In genomic region chr3R:18573699-18574259, dm6 we compare ENCODE assay signal across 1 fruit fly cellular context.
TF ChIP-seq lines count a peak whose summit lies in the region.

No protein-coding gene starts in this region.

TF ChIP-seq in whole organism, embryonic, 481 proteins besides CTCF, POLR2A, EP300 and RAD21 (continued from another document and continues in another):
- peak; percentile 94 to 95 for TF ChIP-seq bsh (GFP tag; optimal IDR thresholded peaks at IDR 0.05; lab: Kevin White, UChicago)
- peak; percentile 64 for TF ChIP-seq CG10321 (GFP tag; IDR thresholded peaks at IDR 0.05; lab: Robert Waterston, UW)
- TF ChIP-seq MESR4 (GFP tag; optimal IDR thresholded peaks at IDR 0.05; lab: Kevin White, UChicago), result peak; percentile 29
- TF ChIP-seq CG18476 (GFP tag; optimal IDR thresholded peaks at IDR 0.05; lab: Kevin White, UChicago), result peak; percentile 92
- TF ChIP-seq CG10959 (GFP tag; IDR thresholded peaks at IDR 0.05; lab: Robert Waterston, UW), result 0 out of 2 replicates have a peak, but pooled peaks have one; percentile 50
- TF ChIP-seq CG1792 (GFP tag; optimal IDR thresholded peaks at IDR 0.05; lab: Kevin White, UChicago), result peak; percentile 86
- TF ChIP-seq sens-2 (GFP tag; IDR thresholded peaks at IDR 0.05; lab: Robert Waterston, UW), result peak; percentile 75
- peak; percentile 79 for TF ChIP-seq CG6654 (GFP tag; optimal IDR thresholded peaks at IDR 0.05; lab: Kevin White, UChicago)
- TF ChIP-seq lab (GFP tag; optimal IDR thresholded peaks at IDR 0.05; lab: Kevin White, UChicago), result peak; percentile 93
- peak; percentile 69 for TF ChIP-seq wek (GFP tag; optimal IDR thresholded peaks at IDR 0.05; lab: Kevin White, UChicago)
- peak; percentile 76 for TF ChIP-seq schlank (tag; optimal IDR thresholded peaks at IDR 0.05; lab: Kevin White, UChicago)
- TF ChIP-seq Dref (GFP tag; IDR thresholded peaks at IDR 0.05; lab: Robert Waterston, UW), result 0 out of 2 replicates have a peak, but pooled peaks have one; percentile 2
- peak; percentile 80 for TF ChIP-seq Lhr (GFP tag; optimal IDR thresholded peaks at IDR 0.05; lab: Kevin White, UChicago)
- TF ChIP-seq rib (GFP tag; IDR thresholded peaks at IDR 0.05; lab: Robert Waterston, UW), result peak; percentile 73; the same call in 1 of the 2 replicates
- peak; percentile 94 for TF ChIP-seq Meics (GFP tag; optimal IDR thresholded peaks at IDR 0.05; lab: Kevin White, UChicago)
- peak; percentile 83 for TF ChIP-seq CG12236 (GFP tag; optimal IDR thresholded peaks at IDR 0.05; lab: Kevin White, UChicago)
- TF ChIP-seq Antp (GFP tag; optimal IDR thresholded peaks at IDR 0.05; lab: Kevin White, UChicago), result peak; percentile 83
- peak; percentile 72 for TF ChIP-seq CG4328 (GFP tag; optimal IDR thresholded peaks at IDR 0.05; lab: Kevin White, UChicago)
- peak; percentile 94 for TF ChIP-seq chn (GFP tag; optimal IDR thresholded peaks at IDR 0.05; lab: Kevin White, UChicago)
- TF ChIP-seq eyg (GFP tag; optimal IDR thresholded peaks at IDR 0.05; lab: Kevin White, UChicago), result peak; percentile 91
- peak; percentile 80 for TF ChIP-seq CG11247 (GFP tag; IDR thresholded peaks at IDR 0.05; lab: Robert Waterston, UW)
- TF ChIP-seq CG2202 (tag; optimal IDR thresholded peaks at IDR 0.05; lab: Kevin White, UChicago), result peak; percentile 88
- TF ChIP-seq CG7963 (GFP tag; IDR thresholded peaks at IDR 0.05; lab: Robert Waterston, UW; ENCODE audit: partially characterized antibody), result no peak
- TF ChIP-seq unc-4 (GFP tag; IDR thresholded peaks at IDR 0.05; lab: Robert Waterston, UW; ENCODE audit: partially characterized antibody), result no peak
- TF ChIP-seq CHES-1-like (GFP tag; optimal IDR thresholded peaks at IDR 0.05; lab: Kevin White, UChicago), result peak; percentile 95
- TF ChIP-seq fd102C (GFP tag; optimal IDR thresholded peaks at IDR 0.05; lab: Kevin White, UChicago), result no peak
- TF ChIP-seq phol (tag; optimal IDR thresholded peaks at IDR 0.05; lab: Kevin White, UChicago), result peak; percentile 95
- peak; percentile 80 for TF ChIP-seq ranshi (GFP tag; IDR thresholded peaks at IDR 0.05; lab: Robert Waterston, UW)
- peak; percentile 96 for TF ChIP-seq CG2712 (tag; optimal IDR thresholded peaks at IDR 0.05; lab: Kevin White, UChicago)
- peak; percentile 81 for TF ChIP-seq pum (GFP tag; optimal IDR thresholded peaks at IDR 0.05; lab: Kevin White, UChicago)
- peak; percentile 80 for TF ChIP-seq H15 (GFP tag; IDR thresholded peaks at IDR 0.05; lab: Robert Waterston, UW)
- peak; percentile 82 for TF ChIP-seq CG9876 (GFP tag; optimal IDR thresholded peaks at IDR 0.05; lab: Kevin White, UChicago)
- peak; percentile 84 for TF ChIP-seq CG5180 (GFP tag; optimal IDR thresholded peaks at IDR 0.05; lab: Kevin White, UChicago)
- TF ChIP-seq CG12744 (GFP tag; optimal IDR thresholded peaks at IDR 0.05; lab: Kevin White, UChicago), result peak; percentile 94
- peak; percentile 93 for TF ChIP-seq CG11093 (GFP tag; IDR thresholded peaks at IDR 0.05; lab: Robert Waterston, UW)
- no peak for TF ChIP-seq CG34224 (GFP tag; IDR thresholded peaks at IDR 0.05; lab: Robert Waterston, UW; ENCODE audit: partially characterized antibody)
- peak; percentile 94 for TF ChIP-seq odd (GFP tag; optimal IDR thresholded peaks at IDR 0.05; lab: Kevin White, UChicago)
- TF ChIP-seq lilli (GFP tag; optimal IDR thresholded peaks at IDR 0.05; lab: Kevin White, UChicago), result peak; percentile 95
- peak; percentile 95 for TF ChIP-seq so (GFP tag; IDR thresholded peaks at IDR 0.05; lab: Robert Waterston, UW)
- peak; percentile 56; the same call in 1 of the 3 replicates for TF ChIP-seq Optix (GFP tag; IDR thresholded peaks at IDR 0.05; lab: Robert Waterston, UW)
- peak; percentile 78 for TF ChIP-seq Adf1 (GFP tag; IDR thresholded peaks at IDR 0.05; lab: Robert Waterston, UW)
- peak; percentile 95 for TF ChIP-seq dmrt99B (tag; optimal IDR thresholded peaks at IDR 0.05; lab: Kevin White, UChicago)
- TF ChIP-seq hkb (optimal IDR thresholded peaks at IDR 0.05; lab: Kevin White, UChicago), result no peak
- peak; percentile 94 for TF ChIP-seq hkb (GFP tag; IDR thresholded peaks at IDR 0.05; lab: Robert Waterston, UW)
- TF ChIP-seq CG8281 (tag; optimal IDR thresholded peaks at IDR 0.05; lab: Kevin White, UChicago), result peak; percentile 74
- peak; percentile 43 for TF ChIP-seq CG17802 (tag; optimal IDR thresholded peaks at IDR 0.05; lab: Kevin White, UChicago)
- TF ChIP-seq gcm (GFP tag; optimal IDR thresholded peaks at IDR 0.05; lab: Kevin White, UChicago), result peak; percentile 94
- peak; percentile 96 for TF ChIP-seq CG13424 (tag; optimal IDR thresholded peaks at IDR 0.05; lab: Kevin White, UChicago)
- TF ChIP-seq salm (tag; optimal IDR thresholded peaks at IDR 0.05; lab: Kevin White, UChicago), result peak; percentile 90
- peak; percentile 93 for TF ChIP-seq CG7786 (GFP tag; optimal IDR thresholded peaks at IDR 0.05; lab: Kevin White, UChicago)
- TF ChIP-seq CG10274 (GFP tag; optimal IDR thresholded peaks at IDR 0.05; lab: Kevin White, UChicago), result peak; percentile 75
- peak; percentile 93 for TF ChIP-seq Asciz (GFP tag; optimal IDR thresholded peaks at IDR 0.05; lab: Kevin White, UChicago)
- TF ChIP-seq CG3065 (GFP tag; optimal IDR thresholded peaks at IDR 0.05; lab: Kevin White, UChicago), result peak; percentile 88
- peak; percentile 84 for TF ChIP-seq Aef1 (GFP tag; IDR thresholded peaks at IDR 0.05; lab: Robert Waterston, UW)
- peak; percentile 84 for TF ChIP-seq disco-r (GFP tag; optimal IDR thresholded peaks at IDR 0.05; lab: Kevin White, UChicago)
- TF ChIP-seq Vsx1 (GFP tag; optimal IDR thresholded peaks at IDR 0.05; lab: Kevin White, UChicago), result peak; percentile 89
- TF ChIP-seq Hr51 (GFP tag; optimal IDR thresholded peaks at IDR 0.05; lab: Kevin White, UChicago), result peak; percentile 89 to 98
- peak; percentile 87 for TF ChIP-seq YL-1 (GFP tag; optimal IDR thresholded peaks at IDR 0.05; lab: Kevin White, UChicago)
- peak; percentile 90 for TF ChIP-seq Hand (GFP tag; optimal IDR thresholded peaks at IDR 0.05; lab: Kevin White, UChicago)
- peak; percentile 97 for TF ChIP-seq gem (tag; optimal IDR thresholded peaks at IDR 0.05; lab: Kevin White, UChicago)
- TF ChIP-seq unpg (GFP tag; optimal IDR thresholded peaks at IDR 0.05; lab: Kevin White, UChicago), result peak; percentile 95
- peak; percentile 93 for TF ChIP-seq CG8388 (GFP tag; optimal IDR thresholded peaks at IDR 0.05; lab: Kevin White, UChicago)
- TF ChIP-seq CG12219 (GFP tag; optimal IDR thresholded peaks at IDR 0.05; lab: Kevin White, UChicago), result peak; percentile 95
- peak; percentile 93 for TF ChIP-seq CG13624 (GFP tag; optimal IDR thresholded peaks at IDR 0.05; lab: Kevin White, UChicago)
- TF ChIP-seq wor (GFP tag; IDR thresholded peaks at IDR 0.05; lab: Robert Waterston, UW), result peak; percentile 87
- TF ChIP-seq CG10209 (GFP tag; optimal IDR thresholded peaks at IDR 0.05; lab: Kevin White, UChicago), result peak; percentile 97
- peak; percentile 1 for TF ChIP-seq tll (GFP tag; optimal IDR thresholded peaks at IDR 0.05; lab: Kevin White, UChicago)
- TF ChIP-seq CG32532 (GFP tag; IDR thresholded peaks at IDR 0.05; lab: Robert Waterston, UW), result peak; percentile 93
- no peak for TF ChIP-seq cad (GFP tag; optimal IDR thresholded peaks at IDR 0.05; lab: Kevin White, UChicago)
- peak; percentile 95 for TF ChIP-seq Bteb2 (GFP tag; optimal IDR thresholded peaks at IDR 0.05; lab: Kevin White, UChicago)
- peak; percentile 95 for TF ChIP-seq pho (GFP tag; optimal IDR thresholded peaks at IDR 0.05; lab: Kevin White, UChicago)
- peak; percentile 85 for TF ChIP-seq al (GFP tag; IDR thresholded peaks at IDR 0.05; lab: Robert Waterston, UW)
- TF ChIP-seq HLH4C (GFP tag; IDR thresholded peaks at IDR 0.05; lab: Robert Waterston, UW; ENCODE audit: partially characterized antibody), result no peak
- peak; percentile 90 for TF ChIP-seq Taf1 (GFP tag; IDR thresholded peaks at IDR 0.05; lab: Robert Waterston, UW)
- no peak for TF ChIP-seq sr (GFP tag; IDR thresholded peaks at IDR 0.05; lab: Robert Waterston, UW)
- peak; percentile 88 for TF ChIP-seq CG6175 (GFP tag; IDR thresholded peaks at IDR 0.05; lab: Robert Waterston, UW)
- TF ChIP-seq CG43689 (GFP tag; IDR thresholded peaks at IDR 0.05; lab: Robert Waterston, UW), result peak; percentile 74
- TF ChIP-seq Trl (optimal IDR thresholded peaks at IDR 0.05; lab: Kevin White, UChicago), result peak; percentile 91 to 95
- TF ChIP-seq Trl (GFP tag; optimal IDR thresholded peaks at IDR 0.05; lab: Kevin White, UChicago), result peak; percentile 87
- peak; percentile 97 for TF ChIP-seq CG2678 (tag; optimal IDR thresholded peaks at IDR 0.05; lab: Kevin White, UChicago)
- no peak for TF ChIP-seq Sin3A (optimal IDR thresholded peaks at IDR 0.05; lab: Kevin White, UChicago)
- no peak for TF ChIP-seq h (optimal IDR thresholded peaks at IDR 0.05; lab: Kevin White, UChicago)
- peak; percentile 73 for TF ChIP-seq CG17186 (GFP tag; optimal IDR thresholded peaks at IDR 0.05; lab: Kevin White, UChicago)
- peak; percentile 44 for TF ChIP-seq CG15479 (GFP tag; optimal IDR thresholded peaks at IDR 0.05; lab: Kevin White, UChicago)
- TF ChIP-seq CG17328 (GFP tag; IDR thresholded peaks at IDR 0.05; lab: Robert Waterston, UW), result peak; percentile 89
- peak; percentile 92 for TF ChIP-seq ind (GFP tag; optimal IDR thresholded peaks at IDR 0.05; lab: Kevin White, UChicago)
- peak; percentile 69 for TF ChIP-seq B-H2 (GFP tag; optimal IDR thresholded peaks at IDR 0.05; lab: Kevin White, UChicago)
- TF ChIP-seq pb (GFP tag; optimal IDR thresholded peaks at IDR 0.05; lab: Kevin White, UChicago), result peak; percentile 80
- TF ChIP-seq Xbp1 (GFP tag; optimal IDR thresholded peaks at IDR 0.05; lab: Kevin White, UChicago), result peak; percentile 96
- TF ChIP-seq zen (tag; optimal IDR thresholded peaks at IDR 0.05; lab: Kevin White, UChicago), result peak; percentile 77
- TF ChIP-seq az2 (GFP tag; optimal IDR thresholded peaks at IDR 0.05; lab: Kevin White, UChicago), result peak; percentile 96
- peak; percentile 81 for TF ChIP-seq CG13894 (tag; optimal IDR thresholded peaks at IDR 0.05; lab: Kevin White, UChicago)
- peak; percentile 61 for TF ChIP-seq Doc2 (GFP tag; IDR thresholded peaks at IDR 0.05; lab: Robert Waterston, UW)
- TF ChIP-seq caup (GFP tag; optimal IDR thresholded peaks at IDR 0.05; lab: Kevin White, UChicago; ENCODE audit: severe bottlenecking), result peak; percentile 93
- TF ChIP-seq mam (GFP tag; optimal IDR thresholded peaks at IDR 0.05; lab: Kevin White, UChicago), result peak; percentile 93
- TF ChIP-seq CG7745 (tag; optimal IDR thresholded peaks at IDR 0.05; lab: Kevin White, UChicago), result no peak
- TF ChIP-seq CG15073 (GFP tag; optimal IDR thresholded peaks at IDR 0.05; lab: Kevin White, UChicago), result peak; percentile 98
- peak; percentile 94 for TF ChIP-seq CG12104 (GFP tag; optimal IDR thresholded peaks at IDR 0.05; lab: Kevin White, UChicago)
- TF ChIP-seq tin (GFP tag; optimal IDR thresholded peaks at IDR 0.05; lab: Kevin White, UChicago), result peak; percentile 90
- peak; percentile 94 for TF ChIP-seq Drgx (GFP tag; IDR thresholded peaks at IDR 0.05; lab: Robert Waterston, UW)
- TF ChIP-seq sqz (GFP tag; optimal IDR thresholded peaks at IDR 0.05; lab: Kevin White, UChicago), result peak; percentile 83
- peak; percentile 89 for TF ChIP-seq NC2β (GFP tag; optimal IDR thresholded peaks at IDR 0.05; lab: Kevin White, UChicago)
- peak; percentile 84 for TF ChIP-seq CG18011 (GFP tag; optimal IDR thresholded peaks at IDR 0.05; lab: Kevin White, UChicago)
- TF ChIP-seq Dp (GFP tag; optimal IDR thresholded peaks at IDR 0.05; lab: Kevin White, UChicago), result no peak
- peak; percentile 88 for TF ChIP-seq CG9817 (tag; optimal IDR thresholded peaks at IDR 0.05; lab: Kevin White, UChicago)
- TF ChIP-seq Fer1 (GFP tag; optimal IDR thresholded peaks at IDR 0.05; lab: Kevin White, UChicago), result peak; percentile 94
- TF ChIP-seq tup (GFP tag; optimal IDR thresholded peaks at IDR 0.05; lab: Kevin White, UChicago), result peak; percentile 73
- peak; percentile 92 for TF ChIP-seq CG17568 (GFP tag; optimal IDR thresholded peaks at IDR 0.05; lab: Kevin White, UChicago)
- TF ChIP-seq CG2889 (GFP tag; IDR thresholded peaks at IDR 0.05; lab: Robert Waterston, UW), result peak; percentile 78; the same call in 1 of the 3 replicates
- TF ChIP-seq lbe (GFP tag; optimal IDR thresholded peaks at IDR 0.05; lab: Kevin White, UChicago), result peak; percentile 87
- peak; percentile 92 for TF ChIP-seq CG12942 (GFP tag; optimal IDR thresholded peaks at IDR 0.05; lab: Kevin White, UChicago)
- no peak for TF ChIP-seq amos (GFP tag; IDR thresholded peaks at IDR 0.05; lab: Robert Waterston, UW; ENCODE audit: partially characterized antibody)
- TF ChIP-seq Pdp1 (GFP tag; optimal IDR thresholded peaks at IDR 0.05; lab: Kevin White, UChicago), result peak; percentile 87 to 93
- TF ChIP-seq CG8478 (optimal IDR thresholded peaks at IDR 0.05; lab: Kevin White, UChicago), result no peak
- peak; percentile 97 for TF ChIP-seq CG30403 (GFP tag; optimal IDR thresholded peaks at IDR 0.05; lab: Kevin White, UChicago)
- TF ChIP-seq gro (GFP tag; optimal IDR thresholded peaks at IDR 0.05; lab: Kevin White, UChicago), result peak; percentile 87
- peak; percentile 94 for TF ChIP-seq Atf6 (GFP tag; IDR thresholded peaks at IDR 0.05; lab: Robert Waterston, UW)
- TF ChIP-seq Med (GFP tag; lab: Kevin White, UChicago), result peak; percentile 97
- TF ChIP-seq ase (GFP tag; IDR thresholded peaks at IDR 0.05; lab: Robert Waterston, UW), result peak; percentile 82
- TF ChIP-seq CG13775 (GFP tag; optimal IDR thresholded peaks at IDR 0.05; lab: Kevin White, UChicago), result peak; percentile 96
- TF ChIP-seq CG16815 (GFP tag; optimal IDR thresholded peaks at IDR 0.05; lab: Kevin White, UChicago), result peak; percentile 91
- TF ChIP-seq trh (GFP tag; optimal IDR thresholded peaks at IDR 0.05; lab: Kevin White, UChicago), result peak; percentile 64
- TF ChIP-seq CG2129 (GFP tag; IDR thresholded peaks at IDR 0.05; lab: Robert Waterston, UW; ENCODE audit: partially characterized antibody), result no peak
- TF ChIP-seq B-H1 (GFP tag; IDR thresholded peaks at IDR 0.05; lab: Robert Waterston, UW), result peak; percentile 75
- peak; percentile 79; the same call in 1 of the 2 replicates for TF ChIP-seq Lim3 (GFP tag; IDR thresholded peaks at IDR 0.05; lab: Robert Waterston, UW)
- peak; percentile 93 for TF ChIP-seq CG10147 (GFP tag; optimal IDR thresholded peaks at IDR 0.05; lab: Kevin White, UChicago)
- peak; percentile 78 for TF ChIP-seq wdn (GFP tag; IDR thresholded peaks at IDR 0.05; lab: Robert Waterston, UW)
- no peak for TF ChIP-seq D (optimal IDR thresholded peaks at IDR 0.05; lab: Kevin White, UChicago)
- TF ChIP-seq D (GFP tag; optimal IDR thresholded peaks at IDR 0.05; lab: Kevin White, UChicago), result peak; percentile 92
- TF ChIP-seq CG9215 (GFP tag; IDR thresholded peaks at IDR 0.05; lab: Robert Waterston, UW), result peak; percentile 91
- peak; percentile 76 for TF ChIP-seq CG10565 (GFP tag; optimal IDR thresholded peaks at IDR 0.05; lab: Kevin White, UChicago)
